Fruit fly (Drosophila melanogaster): ENCODE data around the gene Or13a.

dm6 chrX:15992527-15992897, 18.3 kb downstream of the Or13a start:
- TF ChIP-seq Gug (GFP tag; IDR thresholded peaks at IDR 0.05) (no peak), CG15696 (tag; optimal IDR thresholded peaks at IDR 0.05) (no peak), Poxn (GFP tag; IDR thresholded peaks at IDR 0.05) (no peak), lab (GFP tag; optimal IDR thresholded peaks at IDR 0.05) (no peak), dmrt99B (tag; optimal IDR thresholded peaks at IDR 0.05) (no peak), Dref (GFP tag; IDR thresholded peaks at IDR 0.05) (no peak), Sox102F (GFP tag; optimal IDR thresholded peaks at IDR 0.05) (no peak), CG33213 (GFP tag; optimal IDR thresholded peaks at IDR 0.05) (no peak), CG3065 (GFP tag; optimal IDR thresholded peaks at IDR 0.05) (no peak), HLH54F (GFP tag; optimal IDR thresholded peaks at IDR 0.05) (no peak), Side (GFP tag; optimal IDR thresholded peaks at IDR 0.05) (no peak), wdn (GFP tag; IDR thresholded peaks at IDR 0.05) (no peak), gem (tag; optimal IDR thresholded peaks at IDR 0.05) (no peak), HmgZ (tag; optimal IDR thresholded peaks at IDR 0.05) (no peak)

All from whole organism, embryonic.